Fruit fly (Drosophila melanogaster): ENCODE results near the gene Pgant7.

The Pgant7 gene

dm6 chrX:18538204-18538864 lies 38.5 kb upstream of the Pgant7 start:
- TF ChIP-seq woc (GFP tag; optimal IDR thresholded peaks at IDR 0.05) (peak; percentile 86), brk (GFP tag; optimal IDR thresholded peaks at IDR 0.05) (no peak), foxo (GFP tag; optimal IDR thresholded peaks at IDR 0.05) (peak in 1 of 2 experiments; percentile 69), br (GFP tag; optimal IDR thresholded peaks at IDR 0.05) (peak; percentile 71), Sp1 (GFP tag; optimal IDR thresholded peaks at IDR 0.05) (peak; percentile 69), CG9705 (GFP tag; optimal IDR thresholded peaks at IDR 0.05) (peak; percentile 48), CG32264 (GFP tag; optimal IDR thresholded peaks at IDR 0.05) (peak; percentile 4), Dif (GFP tag; optimal IDR thresholded peaks at IDR 0.05; ENCODE audit: partially characterized antibody) (no peak), Rel (GFP tag; optimal IDR thresholded peaks at IDR 0.05) (no peak), Rel (tag; optimal IDR thresholded peaks at IDR 0.05) (peak; percentile 25), fru (GFP tag; optimal IDR thresholded peaks at IDR 0.05) (peak; percentile 80), Hnf4 (GFP tag; optimal IDR thresholded peaks at IDR 0.05) (peak; percentile 44), CrebA (GFP tag; optimal IDR thresholded peaks at IDR 0.05; ENCODE audit: borderline replicate concordance) (no peak), sv (GFP tag; optimal IDR thresholded peaks at IDR 0.05) (no peak), OdsH (GFP tag; optimal IDR thresholded peaks at IDR 0.05) (peak; percentile 22), h (GFP tag; optimal IDR thresholded peaks at IDR 0.05) (peak; percentile 79), HLH106 (tag; optimal IDR thresholded peaks at IDR 0.05) (peak; percentile 77), ey (GFP tag; optimal IDR thresholded peaks at IDR 0.05) (peak; percentile 76), rgr (GFP tag; optimal IDR thresholded peaks at IDR 0.05) (peak; percentile 66)

dm6 chrX:18537066-18537759 lies 37.4 kb upstream of the Pgant7 start:
- TF ChIP-seq br (GFP tag; optimal IDR thresholded peaks at IDR 0.05) = no peak
- TF ChIP-seq Vsx2 (GFP tag; optimal IDR thresholded peaks at IDR 0.05; ENCODE audit: partially characterized antibody) = no peak
- no peak for TF ChIP-seq Rel (GFP tag; optimal IDR thresholded peaks at IDR 0.05)
- no peak for TF ChIP-seq Rel (tag; optimal IDR thresholded peaks at IDR 0.05)
- TF ChIP-seq usp (GFP tag; optimal IDR thresholded peaks at IDR 0.05) = no peak
- no peak for TF ChIP-seq sage (GFP tag; optimal IDR thresholded peaks at IDR 0.05)
- no peak for TF ChIP-seq ey (GFP tag; optimal IDR thresholded peaks at IDR 0.05)
- TF ChIP-seq Abd-B (GFP tag; optimal IDR thresholded peaks at IDR 0.05) = no peak
- TF ChIP-seq N (GFP tag; optimal IDR thresholded peaks at IDR 0.05) = no peak
- TF ChIP-seq HLH106 (tag; optimal IDR thresholded peaks at IDR 0.05) = peak; percentile 41
- TF ChIP-seq Dif (GFP tag; optimal IDR thresholded peaks at IDR 0.05; ENCODE audit: partially characterized antibody) = no peak
- TF ChIP-seq CrebA (GFP tag; optimal IDR thresholded peaks at IDR 0.05; ENCODE audit: borderline replicate concordance) = no peak
- no peak for TF ChIP-seq foxo (GFP tag; optimal IDR thresholded peaks at IDR 0.05)
- peak; percentile 34 for TF ChIP-seq woc (GFP tag; optimal IDR thresholded peaks at IDR 0.05)
- TF ChIP-seq Mio (GFP tag; optimal IDR thresholded peaks at IDR 0.05) = no peak
- no peak for TF ChIP-seq sv (GFP tag; optimal IDR thresholded peaks at IDR 0.05)
- no peak for TF ChIP-seq Myc (optimal IDR thresholded peaks at IDR 0.05)
- no peak for TF ChIP-seq dl (GFP tag; optimal IDR thresholded peaks at IDR 0.05; ENCODE audit: insufficient read depth in 1 of 2, partially characterized antibody in 2 of 2)
- no peak for TF ChIP-seq Hnf4 (GFP tag; optimal IDR thresholded peaks at IDR 0.05)
- TF ChIP-seq pan (optimal IDR thresholded peaks at IDR 0.05) = no peak
- peak; percentile 22 for TF ChIP-seq Sp1 (GFP tag; optimal IDR thresholded peaks at IDR 0.05)
- TF ChIP-seq psq (GFP tag; optimal IDR thresholded peaks at IDR 0.05) = peak; percentile 37
- TF ChIP-seq brk (GFP tag; optimal IDR thresholded peaks at IDR 0.05) = no peak
- TF ChIP-seq CG9705 (GFP tag; optimal IDR thresholded peaks at IDR 0.05) = no peak
- no peak for TF ChIP-seq Hr83 (GFP tag; optimal IDR thresholded peaks at IDR 0.05; ENCODE audit: poor library complexity, severe bottlenecking)
- no peak for TF ChIP-seq Jra (GFP tag; optimal IDR thresholded peaks at IDR 0.05)
- TF ChIP-seq tai (GFP tag; optimal IDR thresholded peaks at IDR 0.05) = no peak
- TF ChIP-seq Hr78 (GFP tag; optimal IDR thresholded peaks at IDR 0.05) = no peak
- TF ChIP-seq fru (GFP tag; optimal IDR thresholded peaks at IDR 0.05) = peak; percentile 14
- no peak for TF ChIP-seq h (GFP tag; optimal IDR thresholded peaks at IDR 0.05)
- no peak for TF ChIP-seq OdsH (GFP tag; optimal IDR thresholded peaks at IDR 0.05)
- TF ChIP-seq lola (GFP tag; optimal IDR thresholded peaks at IDR 0.05) = no peak
- no peak for TF ChIP-seq GATAd (GFP tag; optimal IDR thresholded peaks at IDR 0.05)
- TF ChIP-seq jim (GFP tag; optimal IDR thresholded peaks at IDR 0.05) = no peak

All from whole organism, wandering third instar larva.